Worm (Caenorhabditis elegans) whole organism, mixed stage, embryonic: ENCODE results near the gene fbxa-199.

Experiments
- M03D4.4 ChIP-seq: sonication (generic microtip); optimal IDR thresholded peaks from 2 replicates; lab custom pipeline; 2017; ENCODE audit warnings: mild to moderate bottlenecking, missing genetic modification characterization, missing compliant biosample characterization
- bed-3 ChIP-seq: fragments of 200-800 bp; sonication (Bioruptor generic); optimal IDR thresholded peaks from 3 replicates; lab custom pipeline; 2018; ENCODE audit warnings: mild to moderate bottlenecking, missing genetic modification characterization, moderate library complexity, missing compliant biosample characterization
- blmp-1 ChIP-seq: fragments of 150-350 bp; optimal IDR thresholded peaks from 2 replicates; lab custom pipeline; 2014; ENCODE audit warnings: missing biosample characterization, missing genetic modification characterization
- ceh-39 ChIP-seq: fragments of 150-350 bp; optimal IDR thresholded peaks from 2 replicates; lab custom pipeline; 2014; ENCODE audit warnings: missing biosample characterization, missing genetic modification characterization
- ceh-43 ChIP-seq: fragments of 200-800 bp; sonication (Bioruptor generic); optimal IDR thresholded peaks from 2 replicates; lab custom pipeline; 2018; ENCODE audit warnings: mild to moderate bottlenecking, missing genetic modification characterization, moderate library complexity, missing compliant biosample characterization
- ces-1 ChIP-seq: fragments of 150-350 bp; optimal IDR thresholded peaks from 2 replicates; lab custom pipeline; 2014; ENCODE audit warnings: missing biosample characterization, missing genetic modification reagents, missing genetic modification characterization
- cnd-1 ChIP-seq: fragments of 200-800 bp; sonication (Bioruptor generic); optimal IDR thresholded peaks from 2 replicates; lab custom pipeline; 2018; ENCODE audit warnings: mild to moderate bottlenecking, missing genetic modification characterization, missing compliant biosample characterization
- drap-1 ChIP-seq: fragments of 200-800 bp; sonication (Bioruptor generic); optimal IDR thresholded peaks from 3 replicates; lab custom pipeline; 2018; ENCODE audit warnings: mild to moderate bottlenecking, missing genetic modification characterization, missing compliant biosample characterization
- elt-1 ChIP-seq: sonication (generic microtip); optimal IDR thresholded peaks from 2 replicates; lab custom pipeline; 2017; ENCODE audit warnings: missing genetic modification characterization, mild to moderate bottlenecking, missing compliant biosample characterization, antibody characterized with exemption, moderate library complexity, borderline replicate concordance; ENCODE audit not compliant: insufficient read depth
- elt-3 ChIP-seq: fragments of 150-350 bp; optimal IDR thresholded peaks from 2 replicates; lab custom pipeline; 2014; ENCODE audit warnings: missing biosample characterization, missing genetic modification characterization
- flh-1 ChIP-seq: fragments of 200-800 bp; sonication (Bioruptor generic); optimal IDR thresholded peaks from 2 replicates; lab custom pipeline; 2018; ENCODE audit warnings: mild to moderate bottlenecking, missing genetic modification characterization, moderate library complexity, missing compliant biosample characterization
- ham-2 ChIP-seq: fragments of 200-800 bp; sonication (Bioruptor generic); optimal IDR thresholded peaks from 2 replicates; lab custom pipeline; 2018; ENCODE audit warnings: mild to moderate bottlenecking, missing genetic modification characterization, missing compliant biosample characterization
- hlh-1 ChIP-seq: fragments of 150-350 bp; optimal IDR thresholded peaks from 2 replicates; lab custom pipeline; 2014; ENCODE audit warnings: missing biosample characterization, missing genetic modification reagents, missing genetic modification characterization
- lin-13 ChIP-seq: fragments of 150-350 bp; optimal IDR thresholded peaks from 2 replicates; lab custom pipeline; 2014; ENCODE audit warnings: missing biosample characterization, missing genetic modification characterization
- lin-32 ChIP-seq: fragments of 200-800 bp; sonication (Bioruptor generic); optimal IDR thresholded peaks from 2 replicates; lab custom pipeline; 2018; ENCODE audit warnings: mild to moderate bottlenecking, missing genetic modification characterization, missing compliant biosample characterization
- lsy-2 ChIP-seq: fragments of 150-350 bp; optimal IDR thresholded peaks from 2 replicates; lab custom pipeline; 2014; ENCODE audit warnings: missing biosample characterization, missing genetic modification characterization
- mab-5 ChIP-seq: fragments of 150-350 bp; optimal IDR thresholded peaks from 2 replicates; lab custom pipeline; 2014; ENCODE audit warnings: missing biosample characterization, missing genetic modification characterization
- mep-1 ChIP-seq: fragments of 150-350 bp; optimal IDR thresholded peaks from 2 replicates; lab custom pipeline; 2017; ENCODE audit warnings: missing biosample characterization, missing genetic modification reagents, missing genetic modification characterization, inconsistent platforms
- mls-2 ChIP-seq: sonication (generic microtip); optimal IDR thresholded peaks from 2 replicates; lab custom pipeline; 2016; ENCODE audit warnings: mild to moderate bottlenecking, missing genetic modification characterization, moderate library complexity, missing compliant biosample characterization
- nhr-12 ChIP-seq: fragments of 150-350 bp; optimal IDR thresholded peaks from 2 replicates; lab custom pipeline; 2014; ENCODE audit warnings: missing biosample characterization, missing genetic modification characterization
- nhr-2 ChIP-seq: fragments of 150-350 bp; optimal IDR thresholded peaks from 2 replicates; lab custom pipeline; 2014; ENCODE audit warnings: missing biosample characterization, missing genetic modification characterization
- nhr-237 ChIP-seq: fragments of 150-350 bp; optimal IDR thresholded peaks from 2 replicates; lab custom pipeline; 2014; ENCODE audit warnings: missing biosample characterization, missing genetic modification characterization
- nhr-28 ChIP-seq: fragments of 150-350 bp; optimal IDR thresholded peaks from 2 replicates; lab custom pipeline; 2014; ENCODE audit warnings: missing biosample characterization, missing genetic modification characterization
- nhr-76 ChIP-seq: sonication (generic microtip); optimal IDR thresholded peaks from 2 replicates; lab custom pipeline; 2017; ENCODE audit warnings: missing biosample characterization, missing genetic modification characterization
- pha-4 ChIP-seq: fragments of 150-350 bp; optimal IDR thresholded peaks from 2 replicates; lab custom pipeline; 2018; ENCODE audit warnings: missing biosample characterization, missing genetic modification reagents, missing genetic modification characterization
- sem-2 ChIP-seq: fragments of 200-800 bp; sonication (Bioruptor generic); optimal IDR thresholded peaks from 2 replicates; lab custom pipeline; 2018; ENCODE audit warnings: mild to moderate bottlenecking, missing genetic modification characterization, missing compliant biosample characterization
- snpc-4 ChIP-seq: fragments of 150-350 bp; optimal IDR thresholded peaks from 2 replicates; lab custom pipeline; 2014; ENCODE audit warnings: missing biosample characterization, missing genetic modification characterization
- sptf-1 ChIP-seq: sonication (generic microtip); optimal IDR thresholded peaks from 2 replicates; lab custom pipeline; 2017; ENCODE audit warnings: mild to moderate bottlenecking, missing genetic modification characterization, moderate library complexity, missing compliant biosample characterization
- tbx-8 ChIP-seq: fragments of 200-800 bp; sonication (Bioruptor generic); optimal IDR thresholded peaks from 2 replicates; lab custom pipeline; 2018; ENCODE audit warnings: mild to moderate bottlenecking, missing genetic modification characterization, moderate library complexity, missing compliant biosample characterization
- unc-120 ChIP-seq: sonication (generic microtip); optimal IDR thresholded peaks from 2 replicates; lab custom pipeline; 2017; ENCODE audit warnings: missing genetic modification characterization, missing compliant biosample characterization; ENCODE audit not compliant: poor library complexity, severe bottlenecking
- unc-39 ChIP-seq: fragments of 150-350 bp; optimal IDR thresholded peaks from 2 replicates; lab custom pipeline; 2014; ENCODE audit warnings: missing biosample characterization, missing genetic modification characterization
- unc-62 ChIP-seq: fragments of 150-350 bp; optimal IDR thresholded peaks from 2 replicates; lab custom pipeline; 2014; ENCODE audit warnings: missing biosample characterization, missing genetic modification reagents, missing genetic modification characterization
- ztf-11 ChIP-seq: fragments of 150-350 bp; optimal IDR thresholded peaks from 2 replicates; lab custom pipeline; 2014; ENCODE audit warnings: missing biosample characterization, missing genetic modification characterization

Gene fbxa-199

ce11 chrV:15443708-15444107 is 45.1 kb upstream of the fbxa-199 start, which contains the start of gene T26H5.10:
Gene T26H5.10 (minus strand): TSS chrV:15443808.
- TF ChIP-seq nhr-237 (tag; lab: Kevin White, UChicago) = no peak
- TF ChIP-seq lsy-2 (tag; lab: Kevin White, UChicago) = no peak
- TF ChIP-seq blmp-1 = no peak
- no peak for TF ChIP-seq unc-62 (GFP tag; lab: Kevin White, UChicago)
- no peak for TF ChIP-seq nhr-12 (tag; lab: Kevin White, UChicago)
- TF ChIP-seq ham-2 (GFP tag; lab: Kevin White, UChicago) = no peak
- no peak for TF ChIP-seq ztf-11 (tag; lab: Kevin White, UChicago)
- no peak for TF ChIP-seq ces-1
- TF ChIP-seq lin-32 (GFP tag; lab: Kevin White, UChicago) = no peak
- TF ChIP-seq unc-120 (tag; lab: Kevin White, UChicago) = no peak
- TF ChIP-seq ceh-43 (GFP tag; lab: Kevin White, UChicago) = no peak
- no peak for TF ChIP-seq drap-1 (GFP tag; lab: Kevin White, UChicago)
- no peak for TF ChIP-seq sptf-1
- TF ChIP-seq, all 35 proteins: peak for 0

DNA sequence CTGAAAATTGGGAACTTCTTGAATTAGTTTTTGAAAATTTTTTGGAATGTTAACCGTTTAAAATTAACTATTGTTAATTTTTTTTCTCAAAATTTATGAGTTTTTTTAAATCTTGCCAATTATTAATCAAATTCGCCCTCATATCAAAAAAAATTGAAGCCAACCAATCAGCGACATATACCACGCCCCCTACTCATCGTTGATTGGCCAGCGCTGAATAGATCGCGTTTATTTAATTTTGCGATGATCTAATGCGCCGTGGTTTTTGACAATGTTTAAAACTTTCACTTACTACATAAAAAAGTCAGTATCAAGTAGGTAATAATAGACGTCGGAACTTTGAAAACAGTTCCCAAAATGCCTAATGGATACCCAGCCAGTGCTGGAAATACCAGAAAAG is 43.8 kb upstream of the fbxa-199 start:
- TF ChIP-seq nhr-28 (tag; lab: Kevin White, UChicago) = no peak
- TF ChIP-seq unc-62 (GFP tag; lab: Kevin White, UChicago) = no peak
- TF ChIP-seq, all 35 proteins: peak for 0

- TF ChIP-seq snpc-4 (tag; lab: Kevin White, UChicago) = no peak
- TF ChIP-seq, all 35 proteins: peak for 0
Measured at ce11 chrV:15436133-15436532, 37.5 kb upstream of the fbxa-199 start.

DNA sequence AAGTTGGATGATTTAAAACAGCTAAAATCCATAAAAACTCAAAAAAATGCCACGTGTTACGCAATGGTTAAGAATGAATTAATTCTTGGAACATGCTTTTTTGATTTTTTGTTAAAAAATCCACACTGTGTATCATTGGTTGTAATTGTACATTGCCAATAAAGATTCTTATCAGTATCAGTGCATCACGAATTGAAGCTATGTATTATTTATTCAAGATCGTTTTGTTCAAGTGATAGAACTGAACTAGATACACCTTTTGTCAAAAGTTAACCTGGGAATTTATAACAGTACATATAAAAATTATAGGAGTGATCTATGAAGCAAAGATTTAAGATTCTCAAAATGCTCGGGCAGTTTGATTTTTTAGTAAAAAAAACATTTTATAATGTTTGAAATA is 36.0 kb upstream of the fbxa-199 start:
- TF ChIP-seq sem-2 (GFP tag; lab: Kevin White, UChicago) = no peak
- no peak for TF ChIP-seq nhr-2 (tag; lab: Kevin White, UChicago)
- TF ChIP-seq tbx-8 (GFP tag; lab: Kevin White, UChicago) = no peak

DNA sequence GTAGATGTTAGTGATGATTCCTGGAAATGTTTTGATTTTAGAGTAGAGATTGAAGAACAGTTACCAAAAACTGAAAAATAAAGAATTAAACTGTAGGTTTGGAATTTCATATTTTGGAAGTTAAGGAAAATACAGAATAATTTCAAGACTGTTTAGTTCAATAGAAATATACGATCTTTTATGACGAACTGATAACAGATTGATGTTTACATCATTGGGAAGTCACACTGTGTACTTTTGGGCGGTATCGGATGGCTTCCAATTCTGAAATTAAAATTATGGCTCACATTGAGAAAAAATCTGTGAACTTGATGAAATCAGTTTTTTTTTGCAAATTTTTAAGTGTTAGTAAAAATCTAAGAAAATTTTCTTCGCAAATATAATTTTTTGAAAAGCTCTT is 33.8 kb upstream of the fbxa-199 start, which contains the start of gene T26H5.8:
TSS of gene T26H5.8 (minus strand) at position 270 of the 400 bp plus-strand sequence.
- TF ChIP-seq drap-1 (GFP tag; lab: Kevin White, UChicago) (no peak), ceh-39 (tag; lab: Kevin White, UChicago) (no peak), elt-1 (tag; lab: Kevin White, UChicago) (no peak), ztf-11 (tag; lab: Kevin White, UChicago) (no peak), sem-2 (GFP tag; lab: Kevin White, UChicago) (no peak), cnd-1 (tag; lab: Kevin White, UChicago) (no peak), ceh-43 (GFP tag; lab: Kevin White, UChicago) (no peak), blmp-1 (no peak), lin-13 (no peak), nhr-76 (tag; lab: Kevin White, UChicago) (no peak), unc-39 (tag; lab: Kevin White, UChicago) (no peak)

- TF ChIP-seq bed-3 (GFP tag; lab: Kevin White, UChicago) = no peak
- no peak for TF ChIP-seq nhr-76 (tag; lab: Kevin White, UChicago)
- TF ChIP-seq mep-1 (tag; lab: Kevin White, UChicago) = no peak
- TF ChIP-seq blmp-1 = no peak
- no peak for TF ChIP-seq flh-1 (GFP tag; lab: Kevin White, UChicago)
- TF ChIP-seq sptf-1 = no peak
- no peak for TF ChIP-seq ham-2 (GFP tag; lab: Kevin White, UChicago)
Measured at ce11 chrV:15431322-15432052, 32.9 kb upstream of the fbxa-199 start.

ce11 chrV:15426944-15427343 is 28.3 kb upstream of the fbxa-199 start, which contains the start of gene fbxa-209:
Gene fbxa-209 (minus strand): TSS chrV:15427044.
- TF ChIP-seq sptf-1 (no peak), bed-3 (GFP tag; lab: Kevin White, UChicago) (no peak), lin-13 (no peak), elt-1 (tag; lab: Kevin White, UChicago) (no peak), flh-1 (GFP tag; lab: Kevin White, UChicago) (no peak), sem-2 (GFP tag; lab: Kevin White, UChicago) (no peak), unc-39 (tag; lab: Kevin White, UChicago) (no peak), drap-1 (GFP tag; lab: Kevin White, UChicago) (no peak), hlh-1 (tag; lab: Kevin White, UChicago) (no peak), ztf-11 (tag; lab: Kevin White, UChicago) (no peak), M03D4.4 (tag; lab: Kevin White, UChicago) (no peak), mls-2 (tag; lab: Kevin White, UChicago) (no peak), elt-3 (tag; lab: Kevin White, UChicago) (no peak), nhr-12 (tag; lab: Kevin White, UChicago) (no peak), nhr-2 (tag; lab: Kevin White, UChicago) (no peak), tbx-8 (GFP tag; lab: Kevin White, UChicago) (no peak), snpc-4 (tag; lab: Kevin White, UChicago) (no peak), mab-5 (tag; lab: Kevin White, UChicago) (no peak), pha-4 (no peak), ham-2 (GFP tag; lab: Kevin White, UChicago) (no peak)
